Fruit fly (Drosophila melanogaster): ENCODE measurements around the gene gkt.

- TF ChIP-seq Sin3A (optimal IDR thresholded peaks at IDR 0.05) = no peak
- no peak for TF ChIP-seq Myc (optimal IDR thresholded peaks at IDR 0.05)
- no peak for TF ChIP-seq ttk (optimal IDR thresholded peaks at IDR 0.05)
- no peak for TF ChIP-seq h (optimal IDR thresholded peaks at IDR 0.05)
- TF ChIP-seq insv (optimal IDR thresholded peaks at IDR 0.05) = no peak
- TF ChIP-seq psq (optimal IDR thresholded peaks at IDR 0.05) = no peak
These were observed 8.1 kb upstream of the gkt start for dm6 chr2L:3151657-3152056.

Measured in Kc167 (cell line).